Worm (Caenorhabditis elegans): Measurements from ENCODE around the gene C49H3.12.

ce11 chrIV:7914991-7915390, 12.1 kb downstream of the C49H3.12 start, which contains the start of gene C49H3.4:
- TF ChIP-seq klf-2 (GFP tag; conservative IDR thresholded peaks at IDR 0.05) = no peak
- no peak for TF ChIP-seq T22C8.4 (GFP tag; IDR thresholded peaks at IDR 0.05)
- TF ChIP-seq cog-1 (tag; optimal IDR thresholded peaks at IDR 0.05) = no peak
- no peak for TF ChIP-seq flt-1 (GFP tag; IDR thresholded peaks at IDR 0.05)
- no peak for TF ChIP-seq ref-1 (GFP tag; conservative IDR thresholded peaks at IDR 0.05)
- no peak for TF ChIP-seq tab-1 (GFP tag; IDR thresholded peaks at IDR 0.05)
- TF ChIP-seq ztf-23 (GFP tag; IDR thresholded peaks at IDR 0.05) = no peak
- no peak for TF ChIP-seq ztf-29 (GFP tag; IDR thresholded peaks at IDR 0.05)
- TF ChIP-seq med-1 (GFP tag; optimal IDR thresholded peaks at IDR 0.05; ENCODE audit: insufficient read depth) = no peak
